Worm (Caenorhabditis elegans) whole organism, L1 larva: ENCODE measurements around the gene srg-39.

ENCODE experiments used
- Y116A8C.19 ChIP-seq: sonication (generic microtip); optimal IDR thresholded peaks from 2 replicates; lab custom pipeline; 2016; ENCODE audit warnings: missing compliant biosample characterization, missing genetic modification characterization, borderline replicate concordance
- ama-1 ChIP-seq: fragments of 150-350 bp; optimal IDR thresholded peaks from 2 replicates; lab custom pipeline; 2014
- unc-86 ChIP-seq: sonication (generic microtip); optimal IDR thresholded peaks from 2 replicates; lab custom pipeline; 2016; ENCODE audit warnings: missing genetic modification characterization, missing compliant biosample characterization
- ztf-4 ChIP-seq: fragments of 150-350 bp; optimal IDR thresholded peaks from 2 replicates; lab custom pipeline; 2014; ENCODE audit warnings: missing biosample characterization, missing genetic modification characterization

ce11 chrV:11174663-11175062 is 22.4 kb upstream of the srg-39 start:
- TF ChIP-seq unc-86 (tag; lab: Kevin White, UChicago) (no peak), ama-1 (lab: Kevin White, UChicago) (no peak), ztf-4 (tag; lab: Kevin White, UChicago) (no peak), Y116A8C.19 (no peak)
